Worm (Caenorhabditis elegans) whole organism, early embryonic: ENCODE data around the gene R09H10.7.

Experiments used
- B0310.2 ChIP-seq: sonication (generic microtip); optimal IDR thresholded peaks from 2 replicates; lab custom pipeline; 2016; ENCODE audit warnings: mild to moderate bottlenecking, missing genetic modification characterization, missing compliant biosample characterization
- F13C5.2 ChIP-seq: sonication (generic microtip); optimal IDR thresholded peaks from 2 replicates; lab custom pipeline; 2017; ENCODE audit warnings: mild to moderate bottlenecking, missing genetic modification characterization, inconsistent platforms, missing compliant biosample characterization
- aly-1 ChIP-seq: sonication (generic microtip); optimal IDR thresholded peaks from 2 replicates; lab custom pipeline; 2016; ENCODE audit warnings: missing genetic modification characterization, missing compliant biosample characterization
- ama-1 ChIP-seq: fragments of 150-350 bp; optimal IDR thresholded peaks from 2 replicates; lab custom pipeline; 2014
- ceh-13 ChIP-seq: fragments of 200-800 bp; sonication (Bioruptor generic); optimal IDR thresholded peaks from 2 replicates; lab custom pipeline; 2018; ENCODE audit warnings: mild to moderate bottlenecking, missing genetic modification characterization, missing compliant biosample characterization
- ceh-36 ChIP-seq: sonication (generic microtip); optimal IDR thresholded peaks from 2 replicates; lab custom pipeline; 2016; ENCODE audit warnings: missing genetic modification characterization, inconsistent platforms, missing compliant biosample characterization
- ets-7 ChIP-seq: sonication (generic microtip); optimal IDR thresholded peaks from 2 replicates; lab custom pipeline; 2016; ENCODE audit warnings: missing genotype, missing genetic modification characterization, missing compliant biosample characterization
- flt-1 ChIP-seq: fragments of 200-800 bp; sonication (Bioruptor generic); IDR thresholded peaks from 2 replicates; pipeline ENCODE4 v1.3.6; 2022; ENCODE audit warnings: missing genetic modification characterization, missing compliant biosample characterization
- hmbx-1 ChIP-seq: sonication (generic microtip); optimal IDR thresholded peaks from 2 replicates; lab custom pipeline; 2016; ENCODE audit warnings: mild to moderate bottlenecking, missing genetic modification characterization, missing compliant biosample characterization
- hmg-4 ChIP-seq: fragments of 200-800 bp; sonication (Bioruptor generic); optimal IDR thresholded peaks from 2 replicates; lab custom pipeline; 2018; ENCODE audit warnings: mild to moderate bottlenecking, missing genetic modification characterization, missing compliant biosample characterization
- hnd-1 ChIP-seq: sonication (generic microtip); optimal IDR thresholded peaks from 2 replicates; lab custom pipeline; 2016; ENCODE audit warnings: missing genetic modification characterization, missing compliant biosample characterization
- pes-1 ChIP-seq: fragments of 200-800 bp; sonication (Bioruptor generic); IDR thresholded peaks from 2 replicates; pipeline ENCODE4 v1.3.6; 2022; ENCODE audit warnings: missing genetic modification reagents, missing genetic modification characterization, missing compliant biosample characterization
- scrt-1 ChIP-seq: fragments of 200-800 bp; sonication (Bioruptor generic); IDR thresholded peaks from 2 replicates; pipeline ENCODE4 v1.3.6; 2022; ENCODE audit warnings: missing genetic modification characterization, missing compliant biosample characterization
- sea-1 ChIP-seq: fragments of 200-800 bp; sonication (Bioruptor generic); conservative IDR thresholded peaks from 2 replicates; pipeline ENCODE4 v1.3.6; 2022; ENCODE audit warnings: missing genetic modification characterization, missing compliant biosample characterization
- tbx-11 ChIP-seq: fragments of 200-800 bp; sonication (Bioruptor generic); IDR thresholded peaks from 2 replicates; pipeline ENCODE4 v1.3.6; 2022; ENCODE audit warnings: missing genetic modification characterization, missing compliant biosample characterization
- tbx-37 ChIP-seq: fragments of 200-800 bp; sonication (Bioruptor generic); conservative IDR thresholded peaks from 2 replicates; pipeline ENCODE4 v1.3.6; 2022; ENCODE audit warnings: missing genetic modification reagents, missing genetic modification characterization, missing compliant biosample characterization
- tra-4 ChIP-seq: sonication (generic microtip); optimal IDR thresholded peaks from 2 replicates; lab custom pipeline; 2017; ENCODE audit warnings: missing genetic modification characterization, missing compliant biosample characterization

Gene R09H10.7

DNA sequence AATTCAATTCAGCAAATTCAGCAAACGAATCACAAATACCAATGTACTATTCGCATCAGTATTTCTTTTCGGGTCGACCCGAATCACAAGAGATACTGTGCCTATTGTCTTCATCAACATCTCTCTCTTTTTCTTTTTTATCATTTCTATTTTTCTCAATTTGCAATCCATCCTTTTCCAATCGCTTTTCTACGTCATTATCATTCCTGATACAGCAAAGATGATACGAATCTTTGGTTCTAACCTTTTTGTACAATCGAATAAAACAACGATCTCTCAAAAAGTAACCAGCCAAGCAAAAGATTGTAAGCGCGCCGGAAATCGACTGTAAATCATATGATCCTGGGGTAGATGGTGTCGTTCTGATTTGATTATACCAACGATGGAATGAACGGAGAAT lies 11.0 kb upstream of the R09H10.7 start:
- TF ChIP-seq ets-7 (tag; lab: Kevin White, UChicago), result no peak
- no peak for TF ChIP-seq ceh-36
- TF ChIP-seq aly-1 (tag; lab: Kevin White, UChicago), result no peak
- TF ChIP-seq hnd-1 (tag; lab: Kevin White, UChicago), result no peak
- TF ChIP-seq hmg-4 (GFP tag; lab: Kevin White, UChicago), result no peak
- TF ChIP-seq tbx-37 (GFP tag; lab: Robert Waterston, UW), result no peak
- no peak for TF ChIP-seq F13C5.2 (tag; lab: Kevin White, UChicago)
- TF ChIP-seq hmbx-1 (tag; lab: Kevin White, UChicago), result no peak
- no peak for TF ChIP-seq ceh-13 (GFP tag; lab: Kevin White, UChicago)
- TF ChIP-seq scrt-1, result no peak
- TF ChIP-seq B0310.2, result no peak
- no peak for TF ChIP-seq pes-1 (GFP tag; lab: Robert Waterston, UW)
- no peak for TF ChIP-seq sea-1 (GFP tag; lab: Robert Waterston, UW)
- TF ChIP-seq tbx-11, result no peak
- no peak for TF ChIP-seq ama-1
- no peak for TF ChIP-seq tra-4 (tag; lab: Kevin White, UChicago)
- TF ChIP-seq flt-1 (GFP tag; lab: Robert Waterston, UW), result no peak

DNA sequence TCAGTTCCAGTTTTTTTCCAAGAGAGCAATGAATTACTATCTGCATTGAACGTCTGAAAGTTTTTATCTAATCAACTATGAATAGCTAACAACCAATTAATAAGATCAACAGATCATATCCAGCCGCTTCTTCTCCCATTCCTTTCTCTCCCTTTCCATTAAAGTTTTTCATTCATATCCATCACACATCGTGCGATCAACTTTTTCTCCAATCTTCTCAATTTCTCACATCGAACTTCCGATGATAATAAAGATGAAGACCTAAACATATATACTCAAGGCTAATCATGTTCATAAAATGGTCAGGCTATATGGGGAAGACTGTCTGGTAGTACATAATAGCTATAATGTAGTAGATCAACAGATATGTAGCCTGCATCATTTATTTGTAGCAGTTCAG lies 8.6 kb upstream of the R09H10.7 start:
- TF ChIP-seq ceh-13 (GFP tag; lab: Kevin White, UChicago), result no peak
- no peak for TF ChIP-seq tbx-37 (GFP tag; lab: Robert Waterston, UW)
- TF ChIP-seq scrt-1, result no peak
- no peak for TF ChIP-seq ama-1
- no peak for TF ChIP-seq hnd-1 (tag; lab: Kevin White, UChicago)
- no peak for TF ChIP-seq F13C5.2 (tag; lab: Kevin White, UChicago)
- TF ChIP-seq tra-4 (tag; lab: Kevin White, UChicago), result no peak
- no peak for TF ChIP-seq ets-7 (tag; lab: Kevin White, UChicago)
- TF ChIP-seq sea-1 (GFP tag; lab: Robert Waterston, UW), result no peak
- TF ChIP-seq ceh-36, result no peak
- TF ChIP-seq B0310.2, result no peak
- TF ChIP-seq tbx-11, result no peak
- no peak for TF ChIP-seq pes-1 (GFP tag; lab: Robert Waterston, UW)
- TF ChIP-seq flt-1 (GFP tag; lab: Robert Waterston, UW), result no peak
- TF ChIP-seq hmbx-1 (tag; lab: Kevin White, UChicago), result no peak
- no peak for TF ChIP-seq hmg-4 (GFP tag; lab: Kevin White, UChicago)

- TF ChIP-seq F13C5.2 (tag; lab: Kevin White, UChicago) (no peak), ama-1 (no peak), hnd-1 (tag; lab: Kevin White, UChicago) (no peak), tbx-37 (GFP tag; lab: Robert Waterston, UW) (no peak), ceh-36 (no peak), tbx-11 (no peak), ceh-13 (GFP tag; lab: Kevin White, UChicago) (no peak), scrt-1 (no peak), aly-1 (tag; lab: Kevin White, UChicago) (no peak), pes-1 (GFP tag; lab: Robert Waterston, UW) (no peak), ets-7 (tag; lab: Kevin White, UChicago) (no peak), sea-1 (GFP tag; lab: Robert Waterston, UW) (no peak), B0310.2 (no peak), flt-1 (GFP tag; lab: Robert Waterston, UW) (no peak), hmg-4 (GFP tag; lab: Kevin White, UChicago) (no peak), tra-4 (tag; lab: Kevin White, UChicago) (no peak)
These were observed 5.9 kb upstream of the R09H10.7 start, which contains the start of gene ptr-14 for ce11 chrIV:10614918-10615477. Gene ptr-14 (plus strand): TSS chrIV:10615427.

ce11 chrIV:10616366-10616765 lies 4.5 kb upstream of the R09H10.7 start:
- no peak for TF ChIP-seq pes-1 (GFP tag; lab: Robert Waterston, UW)
- no peak for TF ChIP-seq sea-1 (GFP tag; lab: Robert Waterston, UW)
- no peak for TF ChIP-seq ceh-36
- TF ChIP-seq ceh-13 (GFP tag; lab: Kevin White, UChicago), result no peak
- no peak for TF ChIP-seq F13C5.2 (tag; lab: Kevin White, UChicago)
- no peak for TF ChIP-seq tbx-11
- TF ChIP-seq ets-7 (tag; lab: Kevin White, UChicago), result no peak
- TF ChIP-seq B0310.2, result no peak
- no peak for TF ChIP-seq tra-4 (tag; lab: Kevin White, UChicago)
- TF ChIP-seq hmbx-1 (tag; lab: Kevin White, UChicago), result no peak
- TF ChIP-seq aly-1 (tag; lab: Kevin White, UChicago), result no peak
- TF ChIP-seq ama-1, result no peak
- no peak for TF ChIP-seq hnd-1 (tag; lab: Kevin White, UChicago)
- TF ChIP-seq hmg-4 (GFP tag; lab: Kevin White, UChicago), result no peak
- no peak for TF ChIP-seq flt-1 (GFP tag; lab: Robert Waterston, UW)

- TF ChIP-seq flt-1 (GFP tag; lab: Robert Waterston, UW), result no peak
- TF ChIP-seq ets-7 (tag; lab: Kevin White, UChicago), result no peak
- no peak for TF ChIP-seq pes-1 (GFP tag; lab: Robert Waterston, UW)
- TF ChIP-seq tra-4 (tag; lab: Kevin White, UChicago), result no peak
- TF ChIP-seq tbx-37 (GFP tag; lab: Robert Waterston, UW), result no peak
These were observed 3.8 kb upstream of the R09H10.7 start for ce11 chrIV:10617099-10617498.

- no peak for TF ChIP-seq scrt-1
- no peak for TF ChIP-seq hnd-1 (tag; lab: Kevin White, UChicago)
- no peak for TF ChIP-seq F13C5.2 (tag; lab: Kevin White, UChicago)
- TF ChIP-seq ceh-36, result no peak
- no peak for TF ChIP-seq aly-1 (tag; lab: Kevin White, UChicago)
- no peak for TF ChIP-seq hmbx-1 (tag; lab: Kevin White, UChicago)
- no peak for TF ChIP-seq pes-1 (GFP tag; lab: Robert Waterston, UW)
- TF ChIP-seq tbx-37 (GFP tag; lab: Robert Waterston, UW), result no peak
- no peak for TF ChIP-seq flt-1 (GFP tag; lab: Robert Waterston, UW)
- no peak for TF ChIP-seq hmg-4 (GFP tag; lab: Kevin White, UChicago)
- TF ChIP-seq ceh-13 (GFP tag; lab: Kevin White, UChicago), result no peak
- TF ChIP-seq sea-1 (GFP tag; lab: Robert Waterston, UW), result no peak
These were observed 7.8 kb downstream of the R09H10.7 start, which contains the start of gene R09H10.5 for ce11 chrIV:10628724-10629123. Gene R09H10.5 (minus strand): TSS chrIV:10628829.
